Worm (Caenorhabditis elegans) whole organism, mixed stage, embryonic: Measurements from ENCODE around the gene dot-1.4.

Experiments used
- M03D4.4 ChIP-seq: sonication (generic microtip); optimal IDR thresholded peaks from 2 replicates; lab custom pipeline; 2017; ENCODE audit warnings: mild to moderate bottlenecking, missing genetic modification characterization, missing compliant biosample characterization
- bed-3 ChIP-seq: fragments of 200-800 bp; sonication (Bioruptor generic); optimal IDR thresholded peaks from 3 replicates; lab custom pipeline; 2018; ENCODE audit warnings: mild to moderate bottlenecking, missing genetic modification characterization, moderate library complexity, missing compliant biosample characterization
- blmp-1 ChIP-seq: fragments of 150-350 bp; optimal IDR thresholded peaks from 2 replicates; lab custom pipeline; 2014; ENCODE audit warnings: missing biosample characterization, missing genetic modification characterization
- ceh-39 ChIP-seq: fragments of 150-350 bp; optimal IDR thresholded peaks from 2 replicates; lab custom pipeline; 2014; ENCODE audit warnings: missing biosample characterization, missing genetic modification characterization
- ceh-43 ChIP-seq: fragments of 200-800 bp; sonication (Bioruptor generic); optimal IDR thresholded peaks from 2 replicates; lab custom pipeline; 2018; ENCODE audit warnings: mild to moderate bottlenecking, missing genetic modification characterization, moderate library complexity, missing compliant biosample characterization
- ceh-83 ChIP-seq: fragments of 200-800 bp; sonication (Bioruptor generic); optimal IDR thresholded peaks from 2 replicates; lab custom pipeline; 2018; ENCODE audit warnings: mild to moderate bottlenecking, missing genetic modification characterization, missing compliant biosample characterization
- ces-1 ChIP-seq: fragments of 150-350 bp; optimal IDR thresholded peaks from 2 replicates; lab custom pipeline; 2014; ENCODE audit warnings: missing biosample characterization, missing genetic modification reagents, missing genetic modification characterization
- cnd-1 ChIP-seq: fragments of 200-800 bp; sonication (Bioruptor generic); optimal IDR thresholded peaks from 2 replicates; lab custom pipeline; 2018; ENCODE audit warnings: mild to moderate bottlenecking, missing genetic modification characterization, missing compliant biosample characterization
- drap-1 ChIP-seq: fragments of 200-800 bp; sonication (Bioruptor generic); optimal IDR thresholded peaks from 3 replicates; lab custom pipeline; 2018; ENCODE audit warnings: mild to moderate bottlenecking, missing genetic modification characterization, missing compliant biosample characterization
- elt-1 ChIP-seq: sonication (generic microtip); optimal IDR thresholded peaks from 2 replicates; lab custom pipeline; 2017; ENCODE audit warnings: missing genetic modification characterization, mild to moderate bottlenecking, missing compliant biosample characterization, antibody characterized with exemption, moderate library complexity, borderline replicate concordance; ENCODE audit not compliant: insufficient read depth
- flh-1 ChIP-seq: fragments of 200-800 bp; sonication (Bioruptor generic); optimal IDR thresholded peaks from 2 replicates; lab custom pipeline; 2018; ENCODE audit warnings: mild to moderate bottlenecking, missing genetic modification characterization, moderate library complexity, missing compliant biosample characterization
- ham-2 ChIP-seq: fragments of 200-800 bp; sonication (Bioruptor generic); optimal IDR thresholded peaks from 2 replicates; lab custom pipeline; 2018; ENCODE audit warnings: mild to moderate bottlenecking, missing genetic modification characterization, missing compliant biosample characterization
- hlh-1 ChIP-seq: fragments of 150-350 bp; optimal IDR thresholded peaks from 2 replicates; lab custom pipeline; 2014; ENCODE audit warnings: missing biosample characterization, missing genetic modification reagents, missing genetic modification characterization
- lin-13 ChIP-seq: fragments of 150-350 bp; optimal IDR thresholded peaks from 2 replicates; lab custom pipeline; 2014; ENCODE audit warnings: missing biosample characterization, missing genetic modification characterization
- lin-32 ChIP-seq: fragments of 200-800 bp; sonication (Bioruptor generic); optimal IDR thresholded peaks from 2 replicates; lab custom pipeline; 2018; ENCODE audit warnings: mild to moderate bottlenecking, missing genetic modification characterization, missing compliant biosample characterization
- lsy-2 ChIP-seq: fragments of 150-350 bp; optimal IDR thresholded peaks from 2 replicates; lab custom pipeline; 2014; ENCODE audit warnings: missing biosample characterization, missing genetic modification characterization
- mab-5 ChIP-seq: fragments of 150-350 bp; optimal IDR thresholded peaks from 2 replicates; lab custom pipeline; 2014; ENCODE audit warnings: missing biosample characterization, missing genetic modification characterization
- mep-1 ChIP-seq: fragments of 150-350 bp; optimal IDR thresholded peaks from 2 replicates; lab custom pipeline; 2017; ENCODE audit warnings: missing biosample characterization, missing genetic modification reagents, missing genetic modification characterization, inconsistent platforms
- mls-2 ChIP-seq: sonication (generic microtip); optimal IDR thresholded peaks from 2 replicates; lab custom pipeline; 2016; ENCODE audit warnings: mild to moderate bottlenecking, missing genetic modification characterization, moderate library complexity, missing compliant biosample characterization
- nhr-12 ChIP-seq: fragments of 150-350 bp; optimal IDR thresholded peaks from 2 replicates; lab custom pipeline; 2014; ENCODE audit warnings: missing biosample characterization, missing genetic modification characterization
- nhr-2 ChIP-seq: fragments of 150-350 bp; optimal IDR thresholded peaks from 2 replicates; lab custom pipeline; 2014; ENCODE audit warnings: missing biosample characterization, missing genetic modification characterization
- nhr-28 ChIP-seq: fragments of 150-350 bp; optimal IDR thresholded peaks from 2 replicates; lab custom pipeline; 2014; ENCODE audit warnings: missing biosample characterization, missing genetic modification characterization
- nhr-76 ChIP-seq: sonication (generic microtip); optimal IDR thresholded peaks from 2 replicates; lab custom pipeline; 2017; ENCODE audit warnings: missing biosample characterization, missing genetic modification characterization
- pha-4 ChIP-seq: fragments of 150-350 bp; optimal IDR thresholded peaks from 2 replicates; lab custom pipeline; 2018; ENCODE audit warnings: missing biosample characterization, missing genetic modification reagents, missing genetic modification characterization
- sem-2 ChIP-seq: fragments of 200-800 bp; sonication (Bioruptor generic); optimal IDR thresholded peaks from 2 replicates; lab custom pipeline; 2018; ENCODE audit warnings: mild to moderate bottlenecking, missing genetic modification characterization, missing compliant biosample characterization
- snpc-4 ChIP-seq: fragments of 150-350 bp; optimal IDR thresholded peaks from 2 replicates; lab custom pipeline; 2014; ENCODE audit warnings: missing biosample characterization, missing genetic modification characterization
- sptf-1 ChIP-seq: sonication (generic microtip); optimal IDR thresholded peaks from 2 replicates; lab custom pipeline; 2017; ENCODE audit warnings: mild to moderate bottlenecking, missing genetic modification characterization, moderate library complexity, missing compliant biosample characterization
- tbx-8 ChIP-seq: fragments of 200-800 bp; sonication (Bioruptor generic); optimal IDR thresholded peaks from 2 replicates; lab custom pipeline; 2018; ENCODE audit warnings: mild to moderate bottlenecking, missing genetic modification characterization, moderate library complexity, missing compliant biosample characterization
- unc-120 ChIP-seq: sonication (generic microtip); optimal IDR thresholded peaks from 2 replicates; lab custom pipeline; 2017; ENCODE audit warnings: missing genetic modification characterization, missing compliant biosample characterization; ENCODE audit not compliant: poor library complexity, severe bottlenecking
- unc-39 ChIP-seq: fragments of 150-350 bp; optimal IDR thresholded peaks from 2 replicates; lab custom pipeline; 2014; ENCODE audit warnings: missing biosample characterization, missing genetic modification characterization
- unc-62 ChIP-seq: fragments of 150-350 bp; optimal IDR thresholded peaks from 2 replicates; lab custom pipeline; 2014; ENCODE audit warnings: missing biosample characterization, missing genetic modification reagents, missing genetic modification characterization
- zip-8 ChIP-seq: fragments of 150-350 bp; optimal IDR thresholded peaks from 2 replicates; lab custom pipeline; 2014; ENCODE audit warnings: missing biosample characterization, missing genetic modification characterization
- ztf-11 ChIP-seq: fragments of 150-350 bp; optimal IDR thresholded peaks from 2 replicates; lab custom pipeline; 2014; ENCODE audit warnings: missing biosample characterization, missing genetic modification characterization

dot-1.4 gene

DNA sequence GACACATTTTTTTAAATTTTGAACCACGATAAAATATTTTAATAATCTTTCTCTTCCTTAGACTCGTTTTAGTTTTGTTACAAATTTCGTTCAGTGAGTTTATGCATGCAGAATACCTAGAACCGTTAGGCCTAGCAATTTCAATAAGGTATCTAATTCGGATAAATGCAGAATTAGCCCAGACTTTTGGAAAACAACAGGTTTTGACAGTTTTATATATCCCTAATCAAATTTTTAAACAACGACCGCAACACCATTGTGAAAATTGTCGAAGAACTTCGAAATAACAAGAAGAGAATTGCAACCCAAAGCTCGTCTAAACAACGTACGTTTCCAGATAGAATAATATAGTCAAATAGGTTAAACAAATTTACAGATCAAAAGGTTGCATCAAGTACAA lies 13.5 kb downstream of the dot-1.4 start, which contains the start of gene Y62H9A.16:
TSS of gene Y62H9A.16 (plus strand) at position 301 of the 400 bp plus-strand sequence.
- TF ChIP-seq pha-4 (tag; lab: Kevin White, UChicago) (no peak), M03D4.4 (no peak), lin-13 (tag; lab: Kevin White, UChicago) (no peak), flh-1 (no peak), sem-2 (GFP tag; lab: Kevin White, UChicago) (no peak), bed-3 (GFP tag; lab: Kevin White, UChicago) (no peak), sptf-1 (tag; lab: Kevin White, UChicago) (no peak), cnd-1 (no peak), ceh-83 (GFP tag; lab: Kevin White, UChicago) (no peak), nhr-76 (tag; lab: Kevin White, UChicago) (no peak), unc-39 (tag; lab: Kevin White, UChicago) (no peak), blmp-1 (tag; lab: Kevin White, UChicago) (no peak), mep-1 (no peak), ces-1 (no peak), zip-8 (tag; lab: Kevin White, UChicago) (no peak), unc-62 (GFP tag; lab: Kevin White, UChicago) (no peak), mab-5 (tag; lab: Kevin White, UChicago) (no peak), ztf-11 (tag; lab: Kevin White, UChicago) (no peak), lsy-2 (no peak)

DNA sequence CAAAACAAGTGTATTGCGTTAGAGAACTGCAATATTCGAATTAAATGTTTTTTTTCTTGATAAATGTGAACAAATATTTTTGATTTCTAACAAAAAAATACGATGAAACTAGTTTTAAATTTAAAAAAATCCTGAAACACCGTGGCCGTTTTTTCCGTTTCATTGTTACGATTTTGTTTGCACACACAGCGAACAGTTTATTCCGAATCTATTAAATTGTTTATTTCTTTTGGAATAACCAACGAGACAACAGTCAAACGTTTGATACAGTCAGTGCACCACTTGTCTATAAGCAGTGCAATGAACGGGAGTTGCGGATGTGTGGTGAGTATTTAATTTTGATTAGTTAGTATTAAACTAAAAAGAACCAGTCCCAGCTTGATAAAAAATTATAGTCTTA lies 14.8 kb downstream of the dot-1.4 start, which contains the start of gene Y62H9A.13:
TSS of gene Y62H9A.13 (plus strand) at position 301 of the 400 bp plus-strand sequence.
- no peak for TF ChIP-seq nhr-76 (tag; lab: Kevin White, UChicago)

DNA sequence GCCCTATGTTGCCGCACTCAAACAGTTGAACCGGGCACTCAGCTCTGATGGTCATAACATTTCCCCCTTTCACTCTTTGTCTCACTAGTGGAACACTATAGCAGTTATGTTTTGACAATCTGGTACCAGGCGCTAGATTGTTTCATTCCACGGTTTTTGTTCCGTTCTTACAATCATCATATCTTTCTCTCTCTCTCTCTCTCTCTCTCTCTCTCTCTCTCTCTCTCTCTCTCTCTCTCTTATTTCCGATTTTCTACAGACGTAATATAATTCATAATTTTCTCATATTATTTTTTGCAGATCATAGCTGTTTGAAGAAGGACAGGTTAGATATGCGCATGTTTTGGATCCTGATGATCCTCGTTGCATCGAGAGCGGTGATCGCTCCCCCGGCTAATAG lies 17.6 kb downstream of the dot-1.4 start, which contains the start of gene Y62H9A.12:
TSS of gene Y62H9A.12 (plus strand) at position 301 of the 400 bp plus-strand sequence.
- TF ChIP-seq tbx-8 (GFP tag; lab: Kevin White, UChicago): no peak
- no peak for TF ChIP-seq ham-2 (GFP tag; lab: Kevin White, UChicago)
- no peak for TF ChIP-seq unc-62 (GFP tag; lab: Kevin White, UChicago)
- no peak for TF ChIP-seq zip-8 (tag; lab: Kevin White, UChicago)
- no peak for TF ChIP-seq ceh-83 (GFP tag; lab: Kevin White, UChicago)

DNA sequence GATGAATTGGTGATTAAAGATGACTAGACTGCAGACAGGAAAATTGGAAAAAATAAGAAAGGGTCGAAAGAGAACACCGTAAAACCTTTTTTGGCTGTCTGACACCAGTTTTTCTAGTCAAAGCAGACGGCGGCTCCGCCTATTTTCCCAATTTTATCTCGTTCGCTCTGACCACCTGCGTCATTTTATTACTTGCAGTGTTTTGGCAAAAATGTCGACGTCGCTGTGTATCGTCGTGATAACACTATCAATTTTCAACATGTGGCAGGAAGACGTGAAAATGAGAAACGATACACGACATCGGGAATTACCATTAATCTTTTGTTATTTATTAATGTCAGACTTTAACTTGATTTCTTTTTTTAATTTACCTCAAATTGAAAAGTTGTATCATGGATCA lies 21.4 kb downstream of the dot-1.4 start, which contains the start of gene Y62H9A.15:
TSS of gene Y62H9A.15 (minus strand) at position 100 of the 400 bp plus-strand sequence.
- TF ChIP-seq lin-13 (tag; lab: Kevin White, UChicago): no peak
- TF ChIP-seq mep-1: no peak
- TF ChIP-seq nhr-2 (tag; lab: Kevin White, UChicago): no peak
- no peak for TF ChIP-seq drap-1 (GFP tag; lab: Kevin White, UChicago)
- no peak for TF ChIP-seq unc-62 (GFP tag; lab: Kevin White, UChicago)
- TF ChIP-seq, all 35 proteins: peak for 0

DNA sequence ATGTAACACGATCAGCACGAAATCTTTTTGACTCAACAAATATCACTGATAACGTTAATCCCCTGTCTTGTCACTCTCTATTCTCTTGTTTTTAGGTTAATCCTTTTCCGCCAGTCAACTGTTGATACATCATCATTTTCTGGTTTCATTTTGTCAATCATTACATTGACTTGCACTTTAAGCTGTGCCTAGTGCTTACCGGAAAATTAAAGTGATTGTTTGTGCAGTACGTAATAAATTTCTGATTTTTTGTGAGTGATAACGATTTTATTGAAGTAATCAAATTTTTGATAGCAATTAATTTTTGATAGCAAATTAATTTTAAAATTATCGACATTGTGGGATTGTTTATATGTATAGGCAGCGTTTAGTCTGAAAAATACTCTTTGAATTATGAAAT lies 22.3 kb downstream of the dot-1.4 start:
- TF ChIP-seq hlh-1 (no peak), sptf-1 (tag; lab: Kevin White, UChicago) (no peak), bed-3 (GFP tag; lab: Kevin White, UChicago) (no peak), unc-120 (no peak), drap-1 (GFP tag; lab: Kevin White, UChicago) (no peak), snpc-4 (tag; lab: Kevin White, UChicago) (no peak), nhr-28 (no peak), tbx-8 (GFP tag; lab: Kevin White, UChicago) (no peak), ceh-39 (tag; lab: Kevin White, UChicago) (no peak), nhr-12 (tag; lab: Kevin White, UChicago) (no peak)
- TF ChIP-seq, all 35 proteins: peak for 0

DNA sequence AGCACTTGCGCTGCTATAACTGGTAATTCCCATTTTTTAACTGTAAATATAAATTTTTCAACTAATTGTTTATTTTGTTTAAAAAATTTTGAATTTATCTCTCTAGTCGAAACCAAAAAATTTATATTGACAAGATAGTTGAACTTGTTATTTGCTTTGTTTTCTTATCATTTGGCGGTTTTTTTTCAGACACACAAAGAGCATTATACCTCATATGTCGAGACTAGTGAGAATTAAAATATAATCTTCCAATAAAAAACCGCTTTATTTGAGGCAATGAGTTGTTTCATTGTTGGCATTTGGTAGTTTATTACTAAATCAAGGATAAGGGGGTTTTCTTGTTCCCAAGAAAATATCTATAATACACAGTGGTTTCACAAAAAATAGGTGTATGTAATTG lies 23.2 kb downstream of the dot-1.4 start:
- no peak for TF ChIP-seq elt-1 (tag; lab: Kevin White, UChicago)
- TF ChIP-seq cnd-1: no peak
- no peak for TF ChIP-seq sptf-1 (tag; lab: Kevin White, UChicago)
- TF ChIP-seq unc-62 (GFP tag; lab: Kevin White, UChicago): no peak
- no peak for TF ChIP-seq zip-8 (tag; lab: Kevin White, UChicago)
- no peak for TF ChIP-seq sem-2 (GFP tag; lab: Kevin White, UChicago)
- TF ChIP-seq nhr-12 (tag; lab: Kevin White, UChicago): no peak
- no peak for TF ChIP-seq mls-2 (tag; lab: Kevin White, UChicago)
- no peak for TF ChIP-seq nhr-76 (tag; lab: Kevin White, UChicago)
- TF ChIP-seq snpc-4 (tag; lab: Kevin White, UChicago): no peak
- no peak for TF ChIP-seq lin-32 (GFP tag; lab: Kevin White, UChicago)
- TF ChIP-seq mab-5 (tag; lab: Kevin White, UChicago): no peak
- TF ChIP-seq nhr-2 (tag; lab: Kevin White, UChicago): no peak
- TF ChIP-seq ztf-11 (tag; lab: Kevin White, UChicago): no peak
- no peak for TF ChIP-seq ces-1
- no peak for TF ChIP-seq tbx-8 (GFP tag; lab: Kevin White, UChicago)
- TF ChIP-seq ceh-39 (tag; lab: Kevin White, UChicago): no peak
- TF ChIP-seq ham-2 (GFP tag; lab: Kevin White, UChicago): no peak
- no peak for TF ChIP-seq lin-13 (tag; lab: Kevin White, UChicago)
- no peak for TF ChIP-seq ceh-43
